Worm (Caenorhabditis elegans) whole organism, L4/young adult: Measurements from ENCODE around the gene C27D9.1.

Experiments
- W03F9.2 ChIP-seq: fragments of 150-350 bp; optimal IDR thresholded peaks from 2 replicates; lab custom pipeline; 2014; ENCODE audit warnings: missing biosample characterization, missing genetic modification characterization
- dao-5 ChIP-seq: sonication (generic microtip); optimal IDR thresholded peaks from 2 replicates; lab custom pipeline; 2016; ENCODE audit warnings: missing genotype, missing genetic modification characterization, moderate library complexity, missing compliant biosample characterization
- him-1 ChIP-seq: sonication (generic microtip); optimal IDR thresholded peaks from 2 replicates; lab custom pipeline; 2016; ENCODE audit warnings: missing genotype, missing genetic modification reagents, missing genetic modification characterization, missing compliant biosample characterization

C27D9.1 gene

ce11 chrII:4766284-4766683 lies 13.1 kb downstream of the C27D9.1 start, which contains the start of gene ttm-2:
Gene ttm-2, minus strand, starts transcription at chrII:4766384.
- no peak for TF ChIP-seq dao-5 (tag; lab: Kevin White, UChicago)

- no peak for TF ChIP-seq W03F9.2 (tag; lab: Kevin White, UChicago)
- no peak for TF ChIP-seq dao-5 (tag; lab: Kevin White, UChicago)
- no peak for TF ChIP-seq him-1 (tag; lab: Kevin White, UChicago)
Observed at ce11 chrII:4767612-4768011, 14.4 kb downstream of the C27D9.1 start.

- no peak for TF ChIP-seq W03F9.2 (tag; lab: Kevin White, UChicago)
- no peak for TF ChIP-seq him-1 (tag; lab: Kevin White, UChicago)
- no peak for TF ChIP-seq dao-5 (tag; lab: Kevin White, UChicago)
Observed at ce11 chrII:4769096-4769495, 15.9 kb downstream of the C27D9.1 start.

- TF ChIP-seq dao-5 (tag; lab: Kevin White, UChicago) (no peak), W03F9.2 (tag; lab: Kevin White, UChicago) (no peak), him-1 (tag; lab: Kevin White, UChicago) (no peak)
Observed at ce11 chrII:4769886-4770285, 16.7 kb downstream of the C27D9.1 start.

- TF ChIP-seq dao-5 (tag; lab: Kevin White, UChicago) (no peak), W03F9.2 (tag; lab: Kevin White, UChicago) (no peak), him-1 (tag; lab: Kevin White, UChicago) (no peak)
Observed at ce11 chrII:4771282-4771681, 18.1 kb downstream of the C27D9.1 start, which contains the start of gene F26G1.5. Gene F26G1.5, minus strand, starts transcription at chrII:4771382.

- TF ChIP-seq him-1 (tag; lab: Kevin White, UChicago), result no peak
- TF ChIP-seq W03F9.2 (tag; lab: Kevin White, UChicago), result no peak
- no peak for TF ChIP-seq dao-5 (tag; lab: Kevin White, UChicago)
Observed at ce11 chrII:4772441-4772840, 19.2 kb downstream of the C27D9.1 start.

ce11 chrII:4773891-4774432 lies 20.7 kb downstream of the C27D9.1 start, which contains the start of the genes F26G1.9 and F26G1.10:
Gene F26G1.9, minus strand, starts transcription at chrII:4773991.
Gene F26G1.10, plus strand, starts transcription at chrII:4774382.
- TF ChIP-seq dao-5 (tag; lab: Kevin White, UChicago), result no peak
- no peak for TF ChIP-seq him-1 (tag; lab: Kevin White, UChicago)
- no peak for TF ChIP-seq W03F9.2 (tag; lab: Kevin White, UChicago)

- TF ChIP-seq him-1 (tag; lab: Kevin White, UChicago) (no peak), W03F9.2 (tag; lab: Kevin White, UChicago) (no peak), dao-5 (tag; lab: Kevin White, UChicago) (no peak)
Observed at ce11 chrII:4775802-4776201, 22.6 kb downstream of the C27D9.1 start.

ce11 chrII:4776933-4777332 lies 23.7 kb downstream of the C27D9.1 start, which contains the start of gene F26G1.11:
Gene F26G1.11, plus strand, starts transcription at chrII:4777137.
- TF ChIP-seq W03F9.2 (tag; lab: Kevin White, UChicago) (no peak), him-1 (tag; lab: Kevin White, UChicago) (no peak), dao-5 (tag; lab: Kevin White, UChicago) (no peak)

ce11 chrII:4779753-4780152 lies 26.5 kb downstream of the C27D9.1 start:
- TF ChIP-seq W03F9.2 (tag; lab: Kevin White, UChicago), result no peak
- TF ChIP-seq dao-5 (tag; lab: Kevin White, UChicago), result no peak
- TF ChIP-seq him-1 (tag; lab: Kevin White, UChicago), result no peak

ce11 chrII:4784436-4784835 lies 31.2 kb downstream of the C27D9.1 start, which contains the start of gene nep-12:
Gene nep-12, minus strand, starts transcription at chrII:4784536.
- TF ChIP-seq W03F9.2 (tag; lab: Kevin White, UChicago) (no peak), dao-5 (tag; lab: Kevin White, UChicago) (no peak), him-1 (tag; lab: Kevin White, UChicago) (no peak)

- no peak for TF ChIP-seq him-1 (tag; lab: Kevin White, UChicago)
- TF ChIP-seq W03F9.2 (tag; lab: Kevin White, UChicago), result no peak
- TF ChIP-seq dao-5 (tag; lab: Kevin White, UChicago), result no peak
Observed at ce11 chrII:4786181-4786580, 33.0 kb downstream of the C27D9.1 start, which contains the start of gene msp-3. Gene msp-3, minus strand, starts transcription at chrII:4786281.

ce11 chrII:4789835-4790343 lies 36.7 kb downstream of the C27D9.1 start, which contains the start of gene F26G1.15:
Gene F26G1.15, plus strand, starts transcription at chrII:4790293.
- no peak for TF ChIP-seq W03F9.2 (tag; lab: Kevin White, UChicago)
- no peak for TF ChIP-seq him-1 (tag; lab: Kevin White, UChicago)
- TF ChIP-seq dao-5 (tag; lab: Kevin White, UChicago), result no peak

- TF ChIP-seq W03F9.2 (tag; lab: Kevin White, UChicago) (no peak), dao-5 (tag; lab: Kevin White, UChicago) (no peak), him-1 (tag; lab: Kevin White, UChicago) (no peak)
Observed at ce11 chrII:4790687-4791086, 37.5 kb downstream of the C27D9.1 start.
